Fruit fly (Drosophila melanogaster): ENCODE results near the gene Crz.

The Crz gene

dm6 chr3R:14279311-14279998 is 35.2 kb upstream of the Crz start:
- no peak for TF ChIP-seq brk (GFP tag; optimal IDR thresholded peaks at IDR 0.05)
- peak; percentile 21 for TF ChIP-seq HLH106 (tag; optimal IDR thresholded peaks at IDR 0.05)
- no peak for TF ChIP-seq GATAd (GFP tag; optimal IDR thresholded peaks at IDR 0.05)

- TF ChIP-seq HLH106 (tag; optimal IDR thresholded peaks at IDR 0.05): peak; percentile 10
- TF ChIP-seq OdsH (GFP tag; optimal IDR thresholded peaks at IDR 0.05): peak; percentile 13
- peak; percentile 11 for TF ChIP-seq Sp1 (GFP tag; optimal IDR thresholded peaks at IDR 0.05)
- no peak for TF ChIP-seq foxo (GFP tag; optimal IDR thresholded peaks at IDR 0.05)
Measured at dm6 chr3R:14280324-14280723, 34.3 kb upstream of the Crz start.

dm6 chr3R:14282215-14283041 is 32.2 kb upstream of the Crz start:
- TF ChIP-seq CrebA (GFP tag; optimal IDR thresholded peaks at IDR 0.05; ENCODE audit: borderline replicate concordance) (no peak), Vsx2 (GFP tag; optimal IDR thresholded peaks at IDR 0.05; ENCODE audit: partially characterized antibody) (peak; percentile 64), HLH106 (tag; optimal IDR thresholded peaks at IDR 0.05) (peak; percentile 15), fru (GFP tag; optimal IDR thresholded peaks at IDR 0.05) (no peak), Dif (GFP tag; optimal IDR thresholded peaks at IDR 0.05; ENCODE audit: partially characterized antibody) (peak; percentile 48)

- TF ChIP-seq tai (GFP tag; optimal IDR thresholded peaks at IDR 0.05) (peak; percentile 73), N (GFP tag; optimal IDR thresholded peaks at IDR 0.05) (no peak), dmrt93B (GFP tag; optimal IDR thresholded peaks at IDR 0.05) (peak; percentile 57), Dif (GFP tag; optimal IDR thresholded peaks at IDR 0.05; ENCODE audit: partially characterized antibody) (peak; percentile 96), HLH106 (tag; optimal IDR thresholded peaks at IDR 0.05) (peak; percentile 78), Sp1 (GFP tag; optimal IDR thresholded peaks at IDR 0.05) (peak; percentile 75), CG32264 (GFP tag; optimal IDR thresholded peaks at IDR 0.05) (no peak), lola (GFP tag; optimal IDR thresholded peaks at IDR 0.05) (no peak), pan (optimal IDR thresholded peaks at IDR 0.05) (no peak), rgr (GFP tag; optimal IDR thresholded peaks at IDR 0.05) (peak; percentile 67), h (GFP tag; optimal IDR thresholded peaks at IDR 0.05) (peak; percentile 85), brk (GFP tag; optimal IDR thresholded peaks at IDR 0.05) (no peak), dsf (GFP tag; optimal IDR thresholded peaks at IDR 0.05; ENCODE audit: borderline replicate concordance) (peak; percentile 2), Hnf4 (GFP tag; optimal IDR thresholded peaks at IDR 0.05) (peak; percentile 39), Vsx2 (GFP tag; optimal IDR thresholded peaks at IDR 0.05; ENCODE audit: partially characterized antibody) (peak; percentile 88), br (GFP tag; optimal IDR thresholded peaks at IDR 0.05) (peak; percentile 78), dl (GFP tag; optimal IDR thresholded peaks at IDR 0.05; ENCODE audit: insufficient read depth in 1 of 2, partially characterized antibody in 2 of 2) (peak; percentile 73 to 88), sv (GFP tag; optimal IDR thresholded peaks at IDR 0.05) (peak; percentile 49), Abd-B (GFP tag; optimal IDR thresholded peaks at IDR 0.05) (no peak), GATAd (GFP tag; optimal IDR thresholded peaks at IDR 0.05) (no peak), Rel (GFP tag; optimal IDR thresholded peaks at IDR 0.05) (no peak), Rel (tag; optimal IDR thresholded peaks at IDR 0.05) (peak; percentile 84), Myc (optimal IDR thresholded peaks at IDR 0.05) (no peak), Dfd (GFP tag; optimal IDR thresholded peaks at IDR 0.05) (no peak), Mio (GFP tag; optimal IDR thresholded peaks at IDR 0.05) (peak; percentile 17), OdsH (GFP tag; optimal IDR thresholded peaks at IDR 0.05) (peak; percentile 67), fru (GFP tag; optimal IDR thresholded peaks at IDR 0.05) (peak; percentile 83), woc (GFP tag; optimal IDR thresholded peaks at IDR 0.05) (peak; percentile 59), Jra (GFP tag; optimal IDR thresholded peaks at IDR 0.05) (peak; percentile 3), sage (GFP tag; optimal IDR thresholded peaks at IDR 0.05) (peak; percentile 11), foxo (GFP tag; optimal IDR thresholded peaks at IDR 0.05) (peak in 1 of 2 experiments; percentile 65), psq (GFP tag; optimal IDR thresholded peaks at IDR 0.05) (peak; percentile 63), ey (GFP tag; optimal IDR thresholded peaks at IDR 0.05) (peak; percentile 86), Hr83 (GFP tag; optimal IDR thresholded peaks at IDR 0.05; ENCODE audit: poor library complexity, severe bottlenecking) (peak; percentile 77)
Measured at dm6 chr3R:14283042-14283626, 31.5 kb upstream of the Crz start.

All from whole organism, wandering third instar larva.